Fruit fly (Drosophila melanogaster) whole organism: ENCODE results near the gene mRpL2.

ENCODE experiments used
- EcR ChIP-seq, 2 experiments: fragments of >200 bp; optimal IDR thresholded peaks; 2 replicates each; lab custom pipeline; 2017; ENCODE audit warnings: missing biosample characterization in 2 of 2, missing genetic modification characterization in 2 of 2, missing genetic modification reagents in 2 of 2
- psq ChIP-seq: fragments of >200 bp; optimal IDR thresholded peaks from 2 replicates; lab custom pipeline; 2017
- usp ChIP-seq: fragments of >200 bp; optimal IDR thresholded peaks from 2 replicates; lab custom pipeline; 2017; ENCODE audit warnings: missing biosample characterization, missing genetic modification characterization, mixed read lengths

DNA sequence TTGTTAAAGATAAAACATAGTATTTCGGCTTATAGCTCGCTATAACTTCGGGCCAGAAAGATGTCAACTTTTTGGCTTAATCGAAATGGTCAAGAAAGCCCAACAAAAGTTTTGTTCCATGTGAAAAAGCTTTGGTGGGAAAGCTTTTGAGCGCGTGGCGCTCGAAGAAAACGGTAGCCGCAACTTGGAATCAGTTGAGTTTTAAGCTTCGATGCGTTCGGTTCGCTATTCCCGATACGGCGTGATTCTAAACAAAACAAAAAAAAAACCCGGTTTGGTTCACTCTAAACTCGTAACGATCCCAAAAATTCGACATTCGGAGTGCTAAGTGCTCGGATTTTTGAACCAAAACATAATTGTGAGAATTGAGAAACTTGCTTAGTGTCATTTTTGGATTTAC, 15.2 kb downstream of the mRpL2 start, which contains the start of gene IRSp53:
- no peak for TF ChIP-seq psq (lab: Kevin White, UChicago)
- no peak for TF ChIP-seq EcR (GFP tag; optimal IDR thresholded peaks at IDR 0.05; lab: Kevin White, UChicago)
- TF ChIP-seq usp, result no peak
